Fruit fly (Drosophila melanogaster) whole organism, embryonic: ENCODE measurements around the gene qless.

ENCODE experiments used
- Bgb ChIP-seq: fragments of 200-800 bp; sonication (Bioruptor generic); IDR thresholded peaks from 2 replicates; pipeline ENCODE4 v1.3.6; 2022; ENCODE audit warnings: missing biosample characterization, missing genetic modification characterization; ENCODE audit not compliant: partially characterized antibody
- CG12659 ChIP-seq: fragments of 200-800 bp; sonication (Bioruptor generic); optimal IDR thresholded peaks from 3 replicates; lab custom pipeline; 2017; ENCODE audit warnings: mild to moderate bottlenecking, missing biosample characterization, missing genetic modification reagents, missing genetic modification characterization
- CG13287 ChIP-seq: fragments of 200-800 bp; sonication (Bioruptor generic); IDR thresholded peaks from 2 replicates; pipeline ENCODE4 v1.3.6; 2022; ENCODE audit warnings: missing biosample characterization, missing genetic modification characterization; ENCODE audit not compliant: partially characterized antibody
- CG13894 ChIP-seq: fragments of 200-800 bp; sonication (Bioruptor generic); optimal IDR thresholded peaks from 3 replicates; lab custom pipeline; 2018; ENCODE audit warnings: missing biosample characterization, mild to moderate bottlenecking, missing genetic modification characterization, moderate library complexity
- CG14050 ChIP-seq: fragments of 200-800 bp; sonication (Bioruptor generic); IDR thresholded peaks from 3 replicates; pipeline ENCODE4 v1.3.6; 2022; ENCODE audit warnings: missing biosample characterization, missing genetic modification characterization
- CG16813 ChIP-seq: fragments of 200-800 bp; sonication (Bioruptor generic); IDR thresholded peaks from 3 replicates; pipeline ENCODE4 v1.3.6; 2022; ENCODE audit warnings: missing biosample characterization, missing genetic modification characterization; ENCODE audit not compliant: partially characterized antibody
- CG17186 ChIP-seq: fragments of 200-800 bp; sonication (Bioruptor generic); optimal IDR thresholded peaks from 3 replicates; lab custom pipeline; 2017; ENCODE audit warnings: missing biosample characterization, missing genetic modification reagents, missing genetic modification characterization
- CG17802 ChIP-seq: fragments of 200-800 bp; sonication (Bioruptor generic); optimal IDR thresholded peaks from 2 replicates; lab custom pipeline; 2018; ENCODE audit warnings: missing biosample characterization, mild to moderate bottlenecking, missing genetic modification characterization, moderate library complexity
- CG18262 ChIP-seq: fragments of 200-800 bp; optimal IDR thresholded peaks from 3 replicates; lab custom pipeline; 2019; ENCODE audit warnings: missing biosample characterization, mild to moderate bottlenecking, missing genetic modification characterization, moderate library complexity
- CG1832 ChIP-seq: fragments of 200-800 bp; sonication (Bioruptor generic); optimal IDR thresholded peaks from 2 replicates; lab custom pipeline; 2017; ENCODE audit warnings: missing biosample characterization, mild to moderate bottlenecking, missing genetic modification characterization, inconsistent platforms
- CG2116 ChIP-seq: fragments of 200-800 bp; sonication (Bioruptor generic); optimal IDR thresholded peaks from 3 replicates; lab custom pipeline; 2018; ENCODE audit warnings: missing biosample characterization, mild to moderate bottlenecking, missing genetic modification characterization
- CG30431 ChIP-seq: fragments of 200-800 bp; sonication (Bioruptor generic); optimal IDR thresholded peaks from 2 replicates; lab custom pipeline; 2017; ENCODE audit warnings: missing biosample characterization, missing genetic modification characterization
- CG3838 ChIP-seq: fragments of 200-800 bp; sonication (Bioruptor generic); optimal IDR thresholded peaks from 3 replicates; lab custom pipeline; 2016; ENCODE audit warnings: missing biosample characterization, missing genetic modification characterization
- CG4282 ChIP-seq: fragments of 200-800 bp; sonication (Bioruptor generic); optimal IDR thresholded peaks from 2 replicates; lab custom pipeline; 2016; ENCODE audit warnings: missing biosample characterization, missing genetic modification characterization
- CG43689 ChIP-seq: fragments of 200-800 bp; sonication (Bioruptor generic); IDR thresholded peaks from 2 replicates; pipeline ENCODE4 v1.3.6; 2022; ENCODE audit warnings: missing biosample characterization, missing genetic modification characterization
- CG4617 ChIP-seq: fragments of 200-800 bp; sonication (Bioruptor generic); optimal IDR thresholded peaks from 3 replicates; lab custom pipeline; 2016; ENCODE audit warnings: missing biosample characterization, missing genetic modification characterization, borderline replicate concordance
- CG8944 ChIP-seq: fragments of 200-800 bp; sonication (Bioruptor generic); optimal IDR thresholded peaks from 3 replicates; lab custom pipeline; 2016; ENCODE audit warnings: missing biosample characterization, missing genetic modification characterization
- CG9797 ChIP-seq: fragments of 200-800 bp; sonication (Bioruptor generic); optimal IDR thresholded peaks from 3 replicates; lab custom pipeline; 2018; ENCODE audit warnings: missing biosample characterization, mild to moderate bottlenecking, missing genetic modification characterization
- CG9932 ChIP-seq: fragments of 200-800 bp; sonication (Bioruptor generic); IDR thresholded peaks from 2 replicates; pipeline ENCODE4 v1.3.6; 2022; ENCODE audit warnings: missing biosample characterization, missing genetic modification characterization
- CoRest ChIP-seq: fragments of 200-800 bp; sonication (Bioruptor generic); optimal IDR thresholded peaks from 3 replicates; lab custom pipeline; 2018; ENCODE audit warnings: missing biosample characterization, mild to moderate bottlenecking, missing genetic modification characterization, moderate library complexity
- Deaf1 ChIP-seq: fragments of 200-800 bp; optimal IDR thresholded peaks from 3 replicates; lab custom pipeline; 2019; ENCODE audit warnings: missing biosample characterization, mild to moderate bottlenecking, missing genetic modification characterization, moderate library complexity
- Dref ChIP-seq: fragments of 200-800 bp; sonication (Bioruptor generic); IDR thresholded peaks from 2 replicates; pipeline ENCODE4 v1.3.6; 2022; ENCODE audit warnings: missing biosample characterization, missing genetic modification characterization
- E2f2 ChIP-seq: fragments of 200-800 bp; sonication (Bioruptor generic); IDR thresholded peaks from 2 replicates; pipeline ENCODE4 v1.3.6; 2022; ENCODE audit warnings: missing biosample characterization, missing genetic modification characterization
- Elba2 ChIP-seq: fragments of 200-800 bp; sonication (Bioruptor generic); optimal IDR thresholded peaks from 3 replicates; lab custom pipeline; 2016; ENCODE audit warnings: missing biosample characterization, missing genetic modification characterization
- Gsc ChIP-seq: fragments of 200-800 bp; sonication (Bioruptor generic); IDR thresholded peaks from 2 replicates; pipeline ENCODE4 v1.3.6; 2022; ENCODE audit warnings: missing biosample characterization, missing genetic modification characterization
- MESR4 ChIP-seq: fragments of 200-800 bp; sonication (Bioruptor generic); optimal IDR thresholded peaks from 2 replicates; lab custom pipeline; 2018; ENCODE audit warnings: missing biosample characterization, mild to moderate bottlenecking, missing genetic modification characterization, moderate library complexity
- Opbp ChIP-seq: fragments of 200-800 bp; sonication (Bioruptor generic); IDR thresholded peaks from 3 replicates; pipeline ENCODE4 v1.3.6; 2022; ENCODE audit warnings: missing biosample characterization, missing genetic modification characterization; ENCODE audit not compliant: partially characterized antibody
- Rx ChIP-seq: fragments of 200-800 bp; sonication (Bioruptor generic); IDR thresholded peaks from 2 replicates; pipeline ENCODE4 v1.3.6; 2022; ENCODE audit warnings: missing biosample characterization, missing genetic modification characterization
- Sin3A ChIP-seq: fragments of >200 bp; optimal IDR thresholded peaks from 2 replicates; lab custom pipeline; 2018
- Sry-δ ChIP-seq: fragments of 200-800 bp; sonication (Bioruptor generic); optimal IDR thresholded peaks from 2 replicates; lab custom pipeline; 2016; ENCODE audit warnings: missing biosample characterization, missing genetic modification characterization
- Stat92E ChIP-seq, 3 experiments: fragments of >200 bp in 2 of 3; fragments of 200-800 bp in 1 of 3; sonication (Bioruptor generic) in 1 of 3; optimal IDR thresholded peaks; 2 replicates each; lab custom pipeline; 2017 to 2019; ENCODE audit warnings: missing biosample characterization in 3 of 3, missing genetic modification characterization in 3 of 3, mild to moderate bottlenecking in 1 of 3, moderate library complexity in 1 of 3
- YL-1 ChIP-seq: fragments of 200-800 bp; sonication (Bioruptor generic); optimal IDR thresholded peaks from 3 replicates; lab custom pipeline; 2017; ENCODE audit warnings: missing biosample characterization, mild to moderate bottlenecking, missing genetic modification characterization
- ash1 ChIP-seq: fragments of 200-800 bp; sonication (Bioruptor generic); optimal IDR thresholded peaks from 2 replicates; lab custom pipeline; 2018; ENCODE audit warnings: missing biosample characterization, mild to moderate bottlenecking, missing genetic modification characterization
- bab2 ChIP-seq: fragments of 200-800 bp; sonication (Bioruptor generic); optimal IDR thresholded peaks from 2 replicates; lab custom pipeline; 2016; ENCODE audit warnings: missing biosample characterization, missing genetic modification characterization
- chm ChIP-seq: fragments of 200-800 bp; sonication (Bioruptor generic); IDR thresholded peaks from 2 replicates; pipeline ENCODE4 v1.3.6; 2022; ENCODE audit warnings: missing biosample characterization, missing genetic modification characterization
- cwo ChIP-seq: fragments of 200-800 bp; sonication (Bioruptor generic); optimal IDR thresholded peaks from 3 replicates; lab custom pipeline; 2017; ENCODE audit warnings: missing biosample characterization, missing genetic modification characterization, mild to moderate bottlenecking, moderate library complexity, missing genetic modification reagents
- dmrt99B ChIP-seq: fragments of 200-800 bp; sonication (Bioruptor generic); optimal IDR thresholded peaks from 2 replicates; lab custom pipeline; 2018; ENCODE audit warnings: missing biosample characterization, mild to moderate bottlenecking, missing genetic modification characterization, moderate library complexity
- dpn ChIP-seq, 2 experiments: fragments of 200-800 bp; sonication (Bioruptor generic); optimal IDR thresholded peaks; 3 replicates each; lab custom pipeline; 2016; ENCODE audit warnings: missing biosample characterization in 2 of 2, missing genetic modification characterization in 2 of 2
- hb ChIP-seq: fragments of 200-800 bp; sonication (Bioruptor generic); IDR thresholded peaks from 3 replicates; pipeline ENCODE4 v1.3.6; 2022; ENCODE audit warnings: missing biosample characterization, missing genetic modification characterization; ENCODE audit not compliant: partially characterized antibody
- hbn ChIP-seq: fragments of 200-800 bp; sonication (Bioruptor generic); IDR thresholded peaks from 2 replicates; pipeline ENCODE4 v1.3.6; 2022; ENCODE audit warnings: missing biosample characterization, missing genetic modification characterization; ENCODE audit not compliant: partially characterized antibody
- knrl ChIP-seq: fragments of 200-800 bp; sonication (Bioruptor generic); IDR thresholded peaks from 3 replicates; pipeline ENCODE4 v1.3.6; 2022; ENCODE audit warnings: missing biosample characterization, missing genetic modification characterization; ENCODE audit not compliant: partially characterized antibody
- maf-S ChIP-seq: fragments of 200-800 bp; sonication (Bioruptor generic); optimal IDR thresholded peaks from 2 replicates; lab custom pipeline; 2016; ENCODE audit warnings: missing biosample characterization, missing genetic modification characterization
- rib ChIP-seq: fragments of 200-800 bp; sonication (Bioruptor generic); IDR thresholded peaks from 2 replicates; pipeline ENCODE4 v1.3.6; 2022; ENCODE audit warnings: missing biosample characterization, missing genetic modification characterization
- seq ChIP-seq: fragments of 200-800 bp; sonication (Bioruptor generic); IDR thresholded peaks from 2 replicates; pipeline ENCODE4 v1.3.6; 2022; ENCODE audit warnings: missing biosample characterization, missing genetic modification characterization
- slp2 ChIP-seq: fragments of 200-800 bp; sonication (Bioruptor generic); optimal IDR thresholded peaks from 2 replicates; lab custom pipeline; 2016; ENCODE audit warnings: missing biosample characterization, missing genetic modification characterization
- ssp ChIP-seq: fragments of 200-800 bp; sonication (Bioruptor generic); IDR thresholded peaks from 2 replicates; pipeline ENCODE4 v1.3.6; 2022; ENCODE audit warnings: missing biosample characterization, missing genetic modification characterization
- stwl ChIP-seq: fragments of 200-800 bp; sonication (Bioruptor generic); optimal IDR thresholded peaks from 3 replicates; lab custom pipeline; 2018; ENCODE audit warnings: missing biosample characterization, mild to moderate bottlenecking, missing genetic modification characterization, moderate library complexity
- trem ChIP-seq: fragments of 200-800 bp; optimal IDR thresholded peaks from 3 replicates; lab custom pipeline; 2019; ENCODE audit warnings: missing biosample characterization, mild to moderate bottlenecking, missing genetic modification characterization, moderate library complexity
- vnd ChIP-seq: fragments of 200-800 bp; sonication (Bioruptor generic); IDR thresholded peaks from 3 replicates; pipeline ENCODE4 v1.3.6; 2022; ENCODE audit warnings: missing biosample characterization, missing genetic modification characterization; ENCODE audit not compliant: partially characterized antibody
- wdn ChIP-seq: fragments of 200-800 bp; sonication (Bioruptor generic); IDR thresholded peaks from 2 replicates; pipeline ENCODE4 v1.3.6; 2022; ENCODE audit warnings: missing biosample characterization, missing genetic modification characterization

Gene qless

dm6 chr3R:31213227-31213626 is 39.2 kb downstream of the qless start, which contains the start of the genes Zwilch and CG1542 (continued):
- TF ChIP-seq CG13287 = peak; percentile 86
- TF ChIP-seq cwo (GFP tag; lab: Kevin White, UChicago) = peak; percentile 80
- TF ChIP-seq CG17802 (tag; lab: Kevin White, UChicago) = no peak
- no peak for TF ChIP-seq Rx (GFP tag; lab: Robert Waterston, UW)
- TF ChIP-seq CG9932 (GFP tag; lab: Robert Waterston, UW) = 0 out of 2 replicates have a peak, but pooled peaks have one; percentile 8
- TF ChIP-seq CG14050 (GFP tag; lab: Robert Waterston, UW) = no peak
- TF ChIP-seq chm = no peak
- peak; percentile 79 for TF ChIP-seq Sry-δ (GFP tag; lab: Kevin White, UChicago)
- TF ChIP-seq YL-1 (GFP tag; lab: Kevin White, UChicago) = peak; percentile 88
- no peak for TF ChIP-seq seq (GFP tag; lab: Robert Waterston, UW)
- no peak for TF ChIP-seq rib
- TF ChIP-seq vnd (GFP tag; lab: Robert Waterston, UW) = peak; percentile 60; the same call in 2 of the 3 replicates
- TF ChIP-seq E2f2 = peak; percentile 97
- peak; percentile 75; the same call in 2 of the 3 replicates for TF ChIP-seq hb (GFP tag; lab: Robert Waterston, UW)
- peak; percentile 87 for TF ChIP-seq Bgb (GFP tag; lab: Robert Waterston, UW)
- peak; percentile 78 for TF ChIP-seq CG16813 (GFP tag; lab: Robert Waterston, UW)
- TF ChIP-seq ssp = peak; percentile 34; the same call in 1 of the 2 replicates
- TF ChIP-seq Dref = peak; percentile 96
- TF ChIP-seq CG18262 (tag; lab: Kevin White, UChicago) = no peak
- peak; percentile 65 for TF ChIP-seq CG4617 (GFP tag; lab: Kevin White, UChicago)
- TF ChIP-seq CG30431 (GFP tag; lab: Kevin White, UChicago) = no peak
- no peak for TF ChIP-seq Gsc (GFP tag; lab: Robert Waterston, UW)
- peak; percentile 58 for TF ChIP-seq Sin3A (lab: Kevin White, UChicago)
- TF ChIP-seq wdn = no peak
- peak; percentile 89 for TF ChIP-seq CG17186 (GFP tag; lab: Kevin White, UChicago)
- no peak for TF ChIP-seq CG43689
- peak; percentile 62 for TF ChIP-seq CG12659
- TF ChIP-seq CG4282 (GFP tag; lab: Kevin White, UChicago) = no peak
- no peak for TF ChIP-seq bab2
- TF ChIP-seq slp2 (GFP tag; lab: Kevin White, UChicago) = no peak
- peak; percentile 25 for TF ChIP-seq CoRest
- no peak for TF ChIP-seq Deaf1
- no peak for TF ChIP-seq CG8944
- TF ChIP-seq Elba2 (GFP tag; lab: Kevin White, UChicago) = no peak
- TF ChIP-seq CG2116 (GFP tag; lab: Kevin White, UChicago) = peak; percentile 90
- TF ChIP-seq maf-S = no peak
- TF ChIP-seq knrl (GFP tag; lab: Robert Waterston, UW) = peak; percentile 67
- peak; percentile 98 for TF ChIP-seq CG9797 (GFP tag; lab: Kevin White, UChicago)
- no peak for TF ChIP-seq dmrt99B (tag; lab: Kevin White, UChicago)
- peak; percentile 92 for TF ChIP-seq stwl (tag; lab: Kevin White, UChicago)
- peak; percentile 78 for TF ChIP-seq hbn
- TF ChIP-seq dpn (GFP tag; optimal IDR thresholded peaks at IDR 0.05; lab: Kevin White, UChicago) = no peak
- no peak for TF ChIP-seq CG13894 (tag; lab: Kevin White, UChicago)
- peak in 1 of 3 experiments; percentile 23 for TF ChIP-seq Stat92E (GFP tag; optimal IDR thresholded peaks at IDR 0.05; lab: Kevin White, UChicago)
- peak; percentile 81 for TF ChIP-seq Opbp (GFP tag; lab: Robert Waterston, UW)
- no peak for TF ChIP-seq ash1
- peak; percentile 66 for TF ChIP-seq MESR4 (GFP tag; lab: Kevin White, UChicago)
- peak; percentile 78 for TF ChIP-seq trem (tag; lab: Kevin White, UChicago)
- TF ChIP-seq CG3838 (GFP tag; lab: Kevin White, UChicago) = peak; percentile 80
- TF ChIP-seq CG1832 (GFP tag; lab: Kevin White, UChicago) = no peak
